Worm (Caenorhabditis elegans): ENCODE data around the gene srv-28.

ce11 chrIV:6217503-6217902 is 45.6 kb downstream of the srv-28 start:
- no peak for TF ChIP-seq ama-1 (optimal IDR thresholded peaks at IDR 0.05)
- TF ChIP-seq ets-5 (GFP tag; IDR thresholded peaks at IDR 0.05), result no peak
- TF ChIP-seq fkh-10 (GFP tag; optimal IDR thresholded peaks at IDR 0.05), result no peak
- TF ChIP-seq skn-1 (tag; optimal IDR thresholded peaks at IDR 0.05), result no peak
- no peak for TF ChIP-seq pag-3 (tag; optimal IDR thresholded peaks at IDR 0.05; ENCODE audit: borderline replicate concordance, insufficient read depth)
- no peak for TF ChIP-seq mef-2 (tag; optimal IDR thresholded peaks at IDR 0.05)
- TF ChIP-seq fos-1 (tag; optimal IDR thresholded peaks at IDR 0.05), result no peak
- no peak for TF ChIP-seq lir-3 (tag; optimal IDR thresholded peaks at IDR 0.05; ENCODE audit: poor library complexity)
- no peak for TF ChIP-seq unc-130 (tag; optimal IDR thresholded peaks at IDR 0.05)
- TF ChIP-seq egl-27 (tag; optimal IDR thresholded peaks at IDR 0.05), result no peak

All from whole organism, L1 larva.